Worm (Caenorhabditis elegans) whole organism, L2 larva: ENCODE data around the gene daf-1.

Source experiments
- C34F6.9 ChIP-seq: fragments of 150-350 bp; optimal IDR thresholded peaks from 2 replicates; lab custom pipeline; 2014; ENCODE audit warnings: missing biosample characterization, missing genetic modification characterization
- F13H6.1 ChIP-seq: sonication (generic microtip); optimal IDR thresholded peaks from 2 replicates; lab custom pipeline; 2016; ENCODE audit warnings: missing genetic modification characterization, missing compliant biosample characterization
- R02D3.7 ChIP-seq: fragments of 150-350 bp; optimal IDR thresholded peaks from 2 replicates; lab custom pipeline; 2014; ENCODE audit warnings: missing biosample characterization, missing genetic modification characterization
- Y55F3AM.14 ChIP-seq: fragments of 200-800 bp; sonication (Bioruptor generic); optimal IDR thresholded peaks from 2 replicates; lab custom pipeline; 2018; ENCODE audit warnings: mild to moderate bottlenecking, missing genetic modification characterization, missing compliant biosample characterization
- ZK546.5 ChIP-seq: sonication (generic microtip); optimal IDR thresholded peaks from 2 replicates; lab custom pipeline; 2017; ENCODE audit warnings: missing biosample characterization, missing genetic modification characterization
- alr-1 ChIP-seq: fragments of 150-350 bp; optimal IDR thresholded peaks from 2 replicates; lab custom pipeline; 2014; ENCODE audit warnings: missing biosample characterization, missing genetic modification characterization
- aly-2 ChIP-seq: fragments of 150-350 bp; optimal IDR thresholded peaks from 2 replicates; lab custom pipeline; 2014; ENCODE audit warnings: missing biosample characterization, missing genetic modification characterization
- ama-1 ChIP-seq: fragments of 150-350 bp; optimal IDR thresholded peaks from 2 replicates; lab custom pipeline; 2018; ENCODE audit warnings: inconsistent platforms
- ceh-82 ChIP-seq: fragments of 150-350 bp; optimal IDR thresholded peaks from 2 replicates; lab custom pipeline; 2014; ENCODE audit warnings: missing biosample characterization, missing genetic modification characterization
- crh-2 ChIP-seq: sonication (generic microtip); optimal IDR thresholded peaks from 2 replicates; lab custom pipeline; 2017; ENCODE audit warnings: missing biosample characterization, missing genetic modification characterization
- egl-27 ChIP-seq: sonication (generic microtip); optimal IDR thresholded peaks from 3 replicates; lab custom pipeline; 2017; ENCODE audit warnings: missing biosample characterization, missing genetic modification reagents, missing genetic modification characterization
- elt-1 ChIP-seq: fragments of 150-350 bp; optimal IDR thresholded peaks from 2 replicates; lab custom pipeline; 2014; ENCODE audit warnings: missing biosample characterization, missing genetic modification characterization
- elt-3 ChIP-seq: sonication (generic microtip); optimal IDR thresholded peaks from 2 replicates; lab custom pipeline; 2017; ENCODE audit warnings: missing biosample characterization, missing genetic modification characterization
- fos-1 ChIP-seq: fragments of 150-350 bp; optimal IDR thresholded peaks from 2 replicates; lab custom pipeline; 2014; ENCODE audit warnings: missing biosample characterization, missing genetic modification characterization
- lin-11 ChIP-seq: fragments of 150-350 bp; sonication (generic microtip); optimal IDR thresholded peaks from 2 replicates; lab custom pipeline; 2014; ENCODE audit warnings: missing biosample characterization, missing genetic modification characterization, inconsistent platforms, mixed read lengths
- lin-13 ChIP-seq: fragments of 150-350 bp; optimal IDR thresholded peaks from 2 replicates; lab custom pipeline; 2014; ENCODE audit warnings: missing biosample characterization, missing genetic modification reagents, missing genetic modification characterization
- lin-39 ChIP-seq: fragments of 150-350 bp; optimal IDR thresholded peaks from 2 replicates; lab custom pipeline; 2014; ENCODE audit warnings: missing biosample characterization, missing genetic modification reagents, missing genetic modification characterization
- mab-5 ChIP-seq: fragments of 150-350 bp; optimal IDR thresholded peaks from 2 replicates; lab custom pipeline; 2014; ENCODE audit warnings: missing biosample characterization, missing genetic modification characterization
- mdl-1 ChIP-seq, 2 experiments: fragments of 150-350 bp in 1 of 2; sonication (generic microtip) in 1 of 2; optimal IDR thresholded peaks; 2 replicates each; lab custom pipeline; 2017; ENCODE audit warnings: missing biosample characterization in 2 of 2, missing genetic modification characterization in 2 of 2
- nhr-10 ChIP-seq: sonication (generic microtip); optimal IDR thresholded peaks from 2 replicates; lab custom pipeline; 2017; ENCODE audit warnings: missing biosample characterization, missing genetic modification characterization
- nhr-12 ChIP-seq: fragments of 150-350 bp; optimal IDR thresholded peaks from 2 replicates; lab custom pipeline; 2014; ENCODE audit warnings: missing biosample characterization, missing genetic modification characterization
- nhr-21 ChIP-seq: fragments of 150-350 bp; optimal IDR thresholded peaks from 2 replicates; lab custom pipeline; 2014; ENCODE audit warnings: missing biosample characterization, missing genetic modification characterization
- nhr-23 ChIP-seq: fragments of 150-350 bp; optimal IDR thresholded peaks from 2 replicates; lab custom pipeline; 2014; ENCODE audit warnings: missing biosample characterization, missing genetic modification reagents, missing genetic modification characterization
- nhr-237 ChIP-seq: fragments of 150-350 bp; optimal IDR thresholded peaks from 2 replicates; lab custom pipeline; 2014; ENCODE audit warnings: missing biosample characterization, missing genetic modification characterization
- nhr-25 ChIP-seq: fragments of 150-350 bp; sonication (generic microtip); optimal IDR thresholded peaks from 3 replicates; lab custom pipeline; 2014; ENCODE audit warnings: missing biosample characterization, missing genetic modification characterization
- nhr-6 ChIP-seq: fragments of 150-350 bp; optimal IDR thresholded peaks from 2 replicates; lab custom pipeline; 2014; ENCODE audit warnings: missing biosample characterization, missing genetic modification characterization
- nhr-77 ChIP-seq: fragments of 150-350 bp; optimal IDR thresholded peaks from 2 replicates; lab custom pipeline; 2014; ENCODE audit warnings: missing biosample characterization, missing genetic modification characterization
- sma-9 ChIP-seq, 2 experiments: fragments of 150-350 bp in 1 of 2; sonication (generic microtip) in 1 of 2; optimal IDR thresholded peaks; 2 replicates each; lab custom pipeline; 2014 to 2016; ENCODE audit warnings: missing genetic modification characterization in 2 of 2, mild to moderate bottlenecking in 1 of 2, missing biosample characterization in 1 of 2, missing compliant biosample characterization in 1 of 2, missing genetic modification reagents in 1 of 2, moderate library complexity in 1 of 2
- snpc-4 ChIP-seq: fragments of 150-350 bp; optimal IDR thresholded peaks from 2 replicates; lab custom pipeline; 2014; ENCODE audit warnings: missing biosample characterization, missing genetic modification characterization
- unc-39 ChIP-seq: fragments of 150-350 bp; optimal IDR thresholded peaks from 2 replicates; lab custom pipeline; 2014; ENCODE audit warnings: missing biosample characterization, missing genetic modification characterization
- unc-55 ChIP-seq: fragments of 150-350 bp; sonication (generic microtip); optimal IDR thresholded peaks from 3 replicates; lab custom pipeline; 2014; ENCODE audit warnings: missing biosample characterization, missing genetic modification reagents, missing genetic modification characterization
- unc-62 ChIP-seq: fragments of 150-350 bp; optimal IDR thresholded peaks from 2 replicates; lab custom pipeline; 2014; ENCODE audit warnings: missing biosample characterization, missing genetic modification reagents, missing genetic modification characterization
- zag-1 ChIP-seq: fragments of 150-350 bp; optimal IDR thresholded peaks from 2 replicates; lab custom pipeline; 2014; ENCODE audit warnings: missing biosample characterization, missing genetic modification characterization
- ztf-1 ChIP-seq: fragments of 200-800 bp; sonication (Bioruptor generic); conservative IDR thresholded peaks from 2 replicates; pipeline ENCODE4 v1.3.6; 2022; ENCODE audit warnings: missing genetic modification characterization, missing compliant biosample characterization
- ztf-11 ChIP-seq: sonication (generic microtip); optimal IDR thresholded peaks from 2 replicates; lab custom pipeline; 2017; ENCODE audit warnings: missing biosample characterization, missing genetic modification characterization
- ztf-4 ChIP-seq: fragments of 150-350 bp; optimal IDR thresholded peaks from 2 replicates; lab custom pipeline; 2014; ENCODE audit warnings: missing biosample characterization, missing genetic modification characterization

Gene daf-1

ce11 chrIV:147819-148218 lies 15.6 kb downstream of the daf-1 start, which contains the start of gene col-99:
Gene col-99, minus strand, starts transcription at chrIV:147919.
- TF ChIP-seq aly-2 (tag; lab: Kevin White, UChicago) (no peak), nhr-77 (no peak)

ce11 chrIV:148756-149155 lies 16.5 kb downstream of the daf-1 start:
- TF ChIP-seq nhr-10 (tag; lab: Kevin White, UChicago) (no peak), nhr-237 (tag; lab: Kevin White, UChicago) (no peak), unc-55 (GFP tag; lab: Kevin White, UChicago) (no peak), snpc-4 (no peak), ztf-1 (GFP tag; lab: Robert Waterston, UW) (no peak), nhr-23 (tag; lab: Kevin White, UChicago) (no peak), nhr-21 (tag; lab: Kevin White, UChicago) (no peak), zag-1 (no peak), mab-5 (tag; lab: Kevin White, UChicago) (no peak), ztf-11 (tag; lab: Kevin White, UChicago) (no peak), Y55F3AM.14 (GFP tag; lab: Kevin White, UChicago) (no peak), crh-2 (no peak), unc-39 (no peak), fos-1 (tag; lab: Kevin White, UChicago) (no peak), nhr-77 (no peak), ZK546.5 (tag; lab: Kevin White, UChicago) (no peak), egl-27 (tag; lab: Kevin White, UChicago) (no peak)

ce11 chrIV:149794-150193 lies 17.6 kb downstream of the daf-1 start:
- TF ChIP-seq lin-11 (tag; lab: Kevin White, UChicago): no peak
- no peak for TF ChIP-seq unc-39
- TF ChIP-seq lin-39 (tag; lab: Kevin White, UChicago): no peak
- TF ChIP-seq F13H6.1 (tag; lab: Kevin White, UChicago): no peak
- TF ChIP-seq alr-1 (tag; lab: Kevin White, UChicago): no peak
- no peak for TF ChIP-seq nhr-77
- TF ChIP-seq fos-1 (tag; lab: Kevin White, UChicago): no peak
- no peak for TF ChIP-seq elt-3
- TF ChIP-seq sma-9 (GFP tag; optimal IDR thresholded peaks at IDR 0.05; lab: Kevin White, UChicago): no peak
- TF ChIP-seq sma-9 (tag; optimal IDR thresholded peaks at IDR 0.05; lab: Kevin White, UChicago): no peak
- no peak for TF ChIP-seq R02D3.7 (tag; lab: Kevin White, UChicago)
- TF ChIP-seq nhr-23 (tag; lab: Kevin White, UChicago): no peak
- TF ChIP-seq mdl-1 (tag; optimal IDR thresholded peaks at IDR 0.05; lab: Kevin White, UChicago): no peak
- TF ChIP-seq ama-1 (lab: Kevin White, UChicago): no peak
- TF ChIP-seq ZK546.5 (tag; lab: Kevin White, UChicago): no peak
- no peak for TF ChIP-seq nhr-6 (tag; lab: Kevin White, UChicago)
- TF ChIP-seq unc-62 (GFP tag; lab: Kevin White, UChicago): no peak

- TF ChIP-seq C34F6.9: no peak
- TF ChIP-seq elt-3: no peak
- no peak for TF ChIP-seq egl-27 (tag; lab: Kevin White, UChicago)
- no peak for TF ChIP-seq ceh-82 (tag; lab: Kevin White, UChicago)
- no peak for TF ChIP-seq ztf-11 (tag; lab: Kevin White, UChicago)
- no peak for TF ChIP-seq R02D3.7 (tag; lab: Kevin White, UChicago)
- TF ChIP-seq nhr-6 (tag; lab: Kevin White, UChicago): no peak
- no peak for TF ChIP-seq unc-62 (GFP tag; lab: Kevin White, UChicago)
- no peak for TF ChIP-seq nhr-77
- TF ChIP-seq lin-39 (tag; lab: Kevin White, UChicago): no peak
- no peak for TF ChIP-seq elt-1
- no peak for TF ChIP-seq ZK546.5 (tag; lab: Kevin White, UChicago)
- TF ChIP-seq unc-39: no peak
- no peak for TF ChIP-seq nhr-25 (tag; lab: Kevin White, UChicago)
- no peak for TF ChIP-seq lin-13
- no peak for TF ChIP-seq nhr-12
- TF ChIP-seq ztf-4 (tag; lab: Kevin White, UChicago): no peak
- TF ChIP-seq Y55F3AM.14 (GFP tag; lab: Kevin White, UChicago): no peak
- TF ChIP-seq nhr-23 (tag; lab: Kevin White, UChicago): no peak
- TF ChIP-seq, all 48 proteins: peak for 0
These were observed 25.6 kb downstream of the daf-1 start, which contains the start of gene gegf-1 for ce11 chrIV:157809-158208. Gene gegf-1, minus strand, starts transcription at chrIV:157909.
